Fruit fly (Drosophila melanogaster): ENCODE results near the gene Nubp2.

The Nubp2 gene

dm6 chr3L:20540975-20541951, 14.9 kb downstream of the Nubp2 start:
- TF ChIP-seq CG8159 (tag; optimal IDR thresholded peaks at IDR 0.05) = no peak
- peak; percentile 41 for TF ChIP-seq D1 (tag; optimal IDR thresholded peaks at IDR 0.05)

- TF ChIP-seq CG15710 (tag; optimal IDR thresholded peaks at IDR 0.05) (no peak), CG13204 (GFP tag; optimal IDR thresholded peaks at IDR 0.05) (no peak), rn (GFP tag; IDR thresholded peaks at IDR 0.05) (no peak), CG8301 (tag; optimal IDR thresholded peaks at IDR 0.05) (no peak), CG9948 (tag; optimal IDR thresholded peaks at IDR 0.05) (no peak), CG4496 (GFP tag; IDR thresholded peaks at IDR 0.05) (no peak), CG34367 (tag; optimal IDR thresholded peaks at IDR 0.05) (no peak)
Measured at dm6 chr3L:20548201-20548854, 22.0 kb downstream of the Nubp2 start.

- TF ChIP-seq CG9948 (tag; optimal IDR thresholded peaks at IDR 0.05) = peak; percentile 77
- 0 out of 2 replicates have a peak, but pooled peaks have one; percentile 27 for TF ChIP-seq CG12605 (GFP tag; IDR thresholded peaks at IDR 0.05)
- TF ChIP-seq CG17806 (tag; optimal IDR thresholded peaks at IDR 0.05) = peak; percentile 84
- TF ChIP-seq rn (GFP tag; IDR thresholded peaks at IDR 0.05) = no peak
- peak; percentile 70 for TF ChIP-seq CG15710 (tag; optimal IDR thresholded peaks at IDR 0.05)
- peak; percentile 77 for TF ChIP-seq CG34367 (tag; optimal IDR thresholded peaks at IDR 0.05)
- peak; percentile 20 for TF ChIP-seq EcR (GFP tag; optimal IDR thresholded peaks at IDR 0.05)
- peak; percentile 72 for TF ChIP-seq Snoo (tag; optimal IDR thresholded peaks at IDR 0.05)
- TF ChIP-seq Ets98B (GFP tag; IDR thresholded peaks at IDR 0.05) = no peak
- peak; percentile 41 for TF ChIP-seq Pif1B (GFP tag; optimal IDR thresholded peaks at IDR 0.05)
- TF ChIP-seq CG32121 (GFP tag; IDR thresholded peaks at IDR 0.05) = no peak
- TF ChIP-seq CG14655 (GFP tag; optimal IDR thresholded peaks at IDR 0.05) = peak; percentile 64
- peak; percentile 53 for TF ChIP-seq CG8301 (tag; optimal IDR thresholded peaks at IDR 0.05)
- peak; percentile 45 for TF ChIP-seq D1 (tag; optimal IDR thresholded peaks at IDR 0.05)
- peak; percentile 28 for TF ChIP-seq CG13204 (GFP tag; optimal IDR thresholded peaks at IDR 0.05)
- peak; percentile 54 for TF ChIP-seq gl (tag; optimal IDR thresholded peaks at IDR 0.05)
- no peak for TF ChIP-seq CG10348 (GFP tag; IDR thresholded peaks at IDR 0.05)
- no peak for TF ChIP-seq fd96Ca (GFP tag; IDR thresholded peaks at IDR 0.05)
- peak; percentile 77 for TF ChIP-seq CG8159 (tag; optimal IDR thresholded peaks at IDR 0.05)
- peak; percentile 42 for TF ChIP-seq Pif1A (GFP tag; optimal IDR thresholded peaks at IDR 0.05)
Measured at dm6 chr3L:20549358-20549757, 23.0 kb downstream of the Nubp2 start.

dm6 chr3L:20551862-20552261, 25.5 kb downstream of the Nubp2 start:
- TF ChIP-seq CG8159 (tag; optimal IDR thresholded peaks at IDR 0.05) = peak; percentile 68
- TF ChIP-seq Pif1A (GFP tag; optimal IDR thresholded peaks at IDR 0.05) = peak; percentile 71
- no peak for TF ChIP-seq CG10348 (GFP tag; IDR thresholded peaks at IDR 0.05)
- peak; percentile 63 for TF ChIP-seq CG15710 (tag; optimal IDR thresholded peaks at IDR 0.05)
- 0 out of 2 replicates have a peak, but pooled peaks have one; percentile 30 for TF ChIP-seq Ets98B (GFP tag; IDR thresholded peaks at IDR 0.05)
- TF ChIP-seq CG9948 (tag; optimal IDR thresholded peaks at IDR 0.05) = peak; percentile 57
- TF ChIP-seq CG4496 (GFP tag; IDR thresholded peaks at IDR 0.05) = peak; percentile 70; the same call in 1 of the 3 replicates
- peak; percentile 54; the same call in 1 of the 2 replicates for TF ChIP-seq CG12605 (GFP tag; IDR thresholded peaks at IDR 0.05)
- TF ChIP-seq Snoo (tag; optimal IDR thresholded peaks at IDR 0.05) = peak; percentile 44
- TF ChIP-seq gl (tag; optimal IDR thresholded peaks at IDR 0.05) = peak; percentile 34
- no peak for TF ChIP-seq D1 (tag; optimal IDR thresholded peaks at IDR 0.05)
- peak; percentile 73 for TF ChIP-seq Pif1B (GFP tag; optimal IDR thresholded peaks at IDR 0.05)
- peak; percentile 63 for TF ChIP-seq CG8301 (tag; optimal IDR thresholded peaks at IDR 0.05)
- TF ChIP-seq CG32121 (GFP tag; IDR thresholded peaks at IDR 0.05) = no peak
- peak; percentile 64; the same call in 2 of the 3 replicates for TF ChIP-seq fd96Ca (GFP tag; IDR thresholded peaks at IDR 0.05)
- 0 out of 2 replicates have a peak, but pooled peaks have one; percentile 13 for TF ChIP-seq rn (GFP tag; IDR thresholded peaks at IDR 0.05)
- no peak for TF ChIP-seq EcR (GFP tag; optimal IDR thresholded peaks at IDR 0.05)
- no peak for TF ChIP-seq CG13204 (GFP tag; optimal IDR thresholded peaks at IDR 0.05)
- TF ChIP-seq CG34367 (tag; optimal IDR thresholded peaks at IDR 0.05) = peak; percentile 43
- peak; percentile 71 for TF ChIP-seq CG17806 (tag; optimal IDR thresholded peaks at IDR 0.05)
- peak; percentile 77 for TF ChIP-seq CG14655 (GFP tag; optimal IDR thresholded peaks at IDR 0.05)

- peak; percentile 82 for TF ChIP-seq CG15710 (tag; optimal IDR thresholded peaks at IDR 0.05)
- TF ChIP-seq Ets98B (GFP tag; IDR thresholded peaks at IDR 0.05) = no peak
- TF ChIP-seq Pif1A (GFP tag; optimal IDR thresholded peaks at IDR 0.05) = peak; percentile 61
- TF ChIP-seq CG8159 (tag; optimal IDR thresholded peaks at IDR 0.05) = peak; percentile 84
- no peak for TF ChIP-seq fd96Ca (GFP tag; IDR thresholded peaks at IDR 0.05)
- no peak for TF ChIP-seq CG10348 (GFP tag; IDR thresholded peaks at IDR 0.05)
- peak; percentile 12 for TF ChIP-seq CG8301 (tag; optimal IDR thresholded peaks at IDR 0.05)
- peak; percentile 34 for TF ChIP-seq gl (tag; optimal IDR thresholded peaks at IDR 0.05)
- peak; percentile 14 for TF ChIP-seq EcR (GFP tag; optimal IDR thresholded peaks at IDR 0.05)
- TF ChIP-seq Snoo (tag; optimal IDR thresholded peaks at IDR 0.05) = peak; percentile 80
- peak; percentile 34 for TF ChIP-seq CG14655 (GFP tag; optimal IDR thresholded peaks at IDR 0.05)
- peak; percentile 65 for TF ChIP-seq Pif1B (GFP tag; optimal IDR thresholded peaks at IDR 0.05)
- TF ChIP-seq D1 (tag; optimal IDR thresholded peaks at IDR 0.05) = no peak
- peak; percentile 71 for TF ChIP-seq CG34367 (tag; optimal IDR thresholded peaks at IDR 0.05)
- peak; percentile 75 for TF ChIP-seq CG17806 (tag; optimal IDR thresholded peaks at IDR 0.05)
- TF ChIP-seq CG9948 (tag; optimal IDR thresholded peaks at IDR 0.05) = peak; percentile 61
- peak; percentile 43; the same call in 1 of the 3 replicates for TF ChIP-seq CG4496 (GFP tag; IDR thresholded peaks at IDR 0.05)
- no peak for TF ChIP-seq CG12605 (GFP tag; IDR thresholded peaks at IDR 0.05)
- no peak for TF ChIP-seq CG32121 (GFP tag; IDR thresholded peaks at IDR 0.05)
- TF ChIP-seq CG13204 (GFP tag; optimal IDR thresholded peaks at IDR 0.05) = peak; percentile 16
- TF ChIP-seq rn (GFP tag; IDR thresholded peaks at IDR 0.05) = no peak
Measured at dm6 chr3L:20556371-20556770, 30.0 kb downstream of the Nubp2 start.
